Worm (Caenorhabditis elegans) whole organism, young adult: ENCODE data around the gene T25D10.4.

Experiments used
- B0336.3 ChIP-seq: fragments of 200-800 bp; sonication (Bioruptor generic); IDR thresholded peaks from 2 replicates; pipeline ENCODE4 v1.3.6; 2022; ENCODE audit warnings: missing genetic modification characterization, missing compliant biosample characterization
- F55B11.4 ChIP-seq: sonication (generic microtip); optimal IDR thresholded peaks from 2 replicates; lab custom pipeline; 2016; ENCODE audit warnings: missing compliant biosample characterization, missing genetic modification characterization, borderline replicate concordance; ENCODE audit not compliant: insufficient read depth
- Y53G8AR.9 ChIP-seq: fragments of 200-800 bp; sonication (Bioruptor generic); conservative IDR thresholded peaks from 2 replicates; pipeline ENCODE4 v1.3.6; 2022; ENCODE audit warnings: missing genetic modification reagents, missing genetic modification characterization, missing compliant biosample characterization
- Y56A3A.18 ChIP-seq: fragments of 200-800 bp; sonication (Bioruptor generic); IDR thresholded peaks from 2 replicates; pipeline ENCODE4 v1.3.6; 2022; ENCODE audit warnings: missing genetic modification reagents, missing genetic modification characterization, missing compliant biosample characterization
- attf-3 ChIP-seq: fragments of 200-800 bp; sonication (Bioruptor generic); conservative IDR thresholded peaks from 2 replicates; pipeline ENCODE4 v1.3.6; 2022; ENCODE audit warnings: missing genetic modification reagents, missing genetic modification characterization, missing compliant biosample characterization
- ets-4 ChIP-seq: fragments of 200-800 bp; sonication (Bioruptor generic); optimal IDR thresholded peaks from 2 replicates; lab custom pipeline; 2018; ENCODE audit warnings: mild to moderate bottlenecking, missing genetic modification characterization, missing compliant biosample characterization
- madf-8 ChIP-seq: fragments of 200-800 bp; sonication (Bioruptor generic); conservative IDR thresholded peaks from 2 replicates; pipeline ENCODE4 v1.3.6; 2022; ENCODE audit warnings: missing genetic modification reagents, missing genetic modification characterization, missing compliant biosample characterization
- mcd-1 ChIP-seq: fragments of 200-800 bp; sonication (Bioruptor generic); IDR thresholded peaks from 2 replicates; pipeline ENCODE4 v1.3.6; 2022; ENCODE audit warnings: missing genetic modification reagents, missing genetic modification characterization, missing compliant biosample characterization
- mxl-1 ChIP-seq: sonication (generic microtip); optimal IDR thresholded peaks from 2 replicates; lab custom pipeline; 2016; ENCODE audit warnings: missing genetic modification characterization, missing compliant biosample characterization

DNA sequence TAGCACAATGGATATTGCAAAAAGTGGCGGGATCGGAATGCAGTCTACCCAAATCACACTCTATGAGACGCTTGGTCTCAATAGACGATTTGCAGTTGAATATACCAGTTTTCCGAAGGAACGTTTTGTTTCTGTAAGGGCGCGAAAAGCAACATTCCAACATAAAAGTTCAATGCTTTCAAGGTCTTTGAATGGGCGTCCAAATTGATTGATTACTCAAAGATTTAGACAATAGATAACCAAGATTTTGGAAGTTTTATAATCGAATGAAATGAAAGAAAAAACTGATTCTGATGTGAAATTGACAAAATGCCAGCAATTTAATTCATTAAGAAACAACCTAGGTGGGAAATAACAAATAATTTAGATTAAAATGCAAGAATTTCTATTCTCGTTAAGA, 9.1 kb upstream of the T25D10.4 start:
- no peak for TF ChIP-seq mcd-1
- no peak for TF ChIP-seq attf-3
- no peak for TF ChIP-seq F55B11.4 (tag; lab: Kevin White, UChicago)
- TF ChIP-seq Y56A3A.18 (GFP tag; lab: Robert Waterston, UW): no peak
- no peak for TF ChIP-seq Y53G8AR.9 (GFP tag; lab: Robert Waterston, UW)
- TF ChIP-seq madf-8 (GFP tag; lab: Robert Waterston, UW): no peak
- no peak for TF ChIP-seq B0336.3 (GFP tag; lab: Robert Waterston, UW)
- no peak for TF ChIP-seq ets-4 (GFP tag; lab: Kevin White, UChicago)
- TF ChIP-seq mxl-1: no peak
